Worm (Caenorhabditis elegans) whole organism, L4 larva: ENCODE results near the gene sor-1.
A peak's percentile ranks its signal among the peaks of the same experiment; 100 is the strongest.

Experiments
- F10B5.3 ChIP-seq: sonication (generic microtip); optimal IDR thresholded peaks from 2 replicates; lab custom pipeline; 2016; ENCODE audit warnings: mild to moderate bottlenecking, missing genetic modification characterization, missing compliant biosample characterization
- F49E8.2 ChIP-seq: sonication (generic microtip); optimal IDR thresholded peaks from 2 replicates; lab custom pipeline; 2016; ENCODE audit warnings: missing compliant biosample characterization, mild to moderate bottlenecking, missing genetic modification characterization, borderline replicate concordance
- T20F7.1 ChIP-seq: fragments of 200-800 bp; sonication (Bioruptor generic); optimal IDR thresholded peaks from 2 replicates; lab custom pipeline; 2018; ENCODE audit warnings: mild to moderate bottlenecking, missing genetic modification characterization, missing compliant biosample characterization
- T26A8.4 ChIP-seq: fragments of 200-800 bp; sonication (Bioruptor generic); IDR thresholded peaks from 2 replicates; pipeline ENCODE4 v1.3.6; 2022; ENCODE audit warnings: missing genetic modification characterization, missing compliant biosample characterization
- Y105C5A.15 ChIP-seq: fragments of 200-800 bp; sonication (Bioruptor generic); IDR thresholded peaks from 2 replicates; pipeline ENCODE4 v1.3.6; 2022; ENCODE audit warnings: missing genetic modification characterization, missing compliant biosample characterization
- ZK337.2 ChIP-seq: fragments of 200-800 bp; sonication (Bioruptor generic); IDR thresholded peaks from 2 replicates; pipeline ENCODE4 v1.3.6; 2022; ENCODE audit warnings: missing genetic modification reagents, missing genetic modification characterization, missing compliant biosample characterization
- aha-1 ChIP-seq: fragments of 150-350 bp; peaks from one replicate; lab custom pipeline; 2014; ENCODE audit warnings: missing biosample characterization, missing genetic modification characterization
- attf-4 ChIP-seq: sonication (generic microtip); optimal IDR thresholded peaks from 3 replicates; lab custom pipeline; 2017; ENCODE audit warnings: missing biosample characterization, missing genetic modification characterization
- ceh-28 ChIP-seq: fragments of 150-350 bp; optimal IDR thresholded peaks from 2 replicates; lab custom pipeline; 2014; ENCODE audit warnings: missing biosample characterization, missing genetic modification reagents, missing genetic modification characterization
- ceh-82 ChIP-seq: sonication (generic microtip); optimal IDR thresholded peaks from 2 replicates; lab custom pipeline; 2017; ENCODE audit warnings: missing biosample characterization, missing genetic modification characterization
- ces-1 ChIP-seq: fragments of 150-350 bp; sonication (generic microtip); optimal IDR thresholded peaks from 4 replicates; lab custom pipeline; 2014; ENCODE audit warnings: missing biosample characterization, missing genetic modification reagents, missing genetic modification characterization
- cey-2 ChIP-seq: sonication (generic microtip); optimal IDR thresholded peaks from 3 replicates; lab custom pipeline; 2017; ENCODE audit warnings: missing genetic modification characterization, mild to moderate bottlenecking, missing compliant biosample characterization, antibody characterized with exemption, borderline replicate concordance; ENCODE audit not compliant: insufficient read depth
- dmd-6 ChIP-seq: fragments of 200-800 bp; sonication (Bioruptor generic); IDR thresholded peaks from 2 replicates; pipeline ENCODE4 v1.3.6; 2022; ENCODE audit warnings: missing genetic modification reagents, missing genetic modification characterization, missing compliant biosample characterization
- fkh-10 ChIP-seq: fragments of 150-350 bp; optimal IDR thresholded peaks from 2 replicates; lab custom pipeline; 2014; ENCODE audit warnings: missing biosample characterization, missing genetic modification reagents, missing genetic modification characterization
- gei-8 ChIP-seq: fragments of 200-800 bp; sonication (Bioruptor generic); optimal IDR thresholded peaks from 2 replicates; lab custom pipeline; 2018; ENCODE audit warnings: mild to moderate bottlenecking, missing genetic modification characterization, missing compliant biosample characterization
- hlh-30 ChIP-seq: sonication (generic microtip); optimal IDR thresholded peaks from 2 replicates; lab custom pipeline; 2017; ENCODE audit warnings: antibody characterized with exemption, mild to moderate bottlenecking, missing genetic modification characterization, missing compliant biosample characterization; ENCODE audit not compliant: insufficient read depth
- lin-1 ChIP-seq: fragments of 200-800 bp; sonication (Bioruptor generic); IDR thresholded peaks from 2 replicates; pipeline ENCODE4 v1.3.6; 2022; ENCODE audit warnings: missing genetic modification reagents, missing genetic modification characterization, missing compliant biosample characterization
- lin-13 ChIP-seq: fragments of 150-350 bp; optimal IDR thresholded peaks from 2 replicates; lab custom pipeline; 2014; ENCODE audit warnings: missing biosample characterization, missing genetic modification reagents, missing genetic modification characterization
- lin-29 ChIP-seq: fragments of 200-800 bp; sonication (Bioruptor generic); IDR thresholded peaks from 2 replicates; pipeline ENCODE4 v1.3.6; 2022; ENCODE audit warnings: missing genetic modification reagents, missing genetic modification characterization, missing compliant biosample characterization
- lsy-2 ChIP-seq, 2 experiments: fragments of 150-350 bp in 1 of 2; sonication (generic microtip) in 1 of 2; optimal IDR thresholded peaks; 2 replicates each; lab custom pipeline; 2014 to 2017; ENCODE audit warnings: missing biosample characterization in 2 of 2, missing genetic modification characterization in 2 of 2
- madf-5 ChIP-seq, 2 experiments: fragments of 200-800 bp; sonication (Bioruptor generic); IDR thresholded peaks; 2 replicates each; pipeline ENCODE4 v1.3.6; 2022; ENCODE audit warnings: missing compliant biosample characterization in 2 of 2, missing genetic modification characterization in 2 of 2
- madf-9 ChIP-seq: fragments of 200-800 bp; sonication (Bioruptor generic); conservative IDR thresholded peaks from 2 replicates; pipeline ENCODE4 v1.3.6; 2022; ENCODE audit warnings: missing genetic modification reagents, missing genetic modification characterization, missing compliant biosample characterization
- mdl-1 ChIP-seq, 2 experiments: fragments of 150-350 bp in 1 of 2; sonication (generic microtip) in 1 of 2; optimal IDR thresholded peaks; 2 replicates each; lab custom pipeline; 2014 to 2017; ENCODE audit warnings: missing biosample characterization in 2 of 2, missing genetic modification characterization in 2 of 2
- mes-2 ChIP-seq: sonication (generic microtip); optimal IDR thresholded peaks from 2 replicates; lab custom pipeline; 2016; ENCODE audit warnings: missing genotype, mild to moderate bottlenecking, missing genetic modification characterization, missing compliant biosample characterization; ENCODE audit not compliant: poor library complexity, severe bottlenecking
- mxl-2 ChIP-seq: fragments of 200-800 bp; sonication (Bioruptor generic); conservative IDR thresholded peaks from 2 replicates; pipeline ENCODE4 v1.3.6; 2022; ENCODE audit warnings: missing genetic modification reagents, missing genetic modification characterization, missing compliant biosample characterization
- mxl-3 ChIP-seq: fragments of 200-800 bp; sonication (Bioruptor generic); optimal IDR thresholded peaks from 2 replicates; lab custom pipeline; 2018; ENCODE audit warnings: mild to moderate bottlenecking, missing genetic modification characterization, missing compliant biosample characterization
- nhr-237 ChIP-seq: sonication (generic microtip); optimal IDR thresholded peaks from 2 replicates; lab custom pipeline; 2017; ENCODE audit warnings: missing biosample characterization, missing genetic modification characterization
- nhr-28 ChIP-seq: fragments of 150-350 bp; optimal IDR thresholded peaks from 2 replicates; lab custom pipeline; 2014; ENCODE audit warnings: missing biosample characterization, missing genetic modification characterization
- nhr-41 ChIP-seq: fragments of 200-800 bp; sonication (Bioruptor generic); IDR thresholded peaks from 2 replicates; pipeline ENCODE4 v1.3.6; 2022; ENCODE audit warnings: missing genetic modification reagents, missing genetic modification characterization, missing compliant biosample characterization
- nhr-42 ChIP-seq: fragments of 200-800 bp; sonication (Bioruptor generic); IDR thresholded peaks from 2 replicates; pipeline ENCODE4 v1.3.6; 2022; ENCODE audit warnings: missing genetic modification characterization, missing compliant biosample characterization
- nhr-48 ChIP-seq: sonication (generic microtip); optimal IDR thresholded peaks from 2 replicates; lab custom pipeline; 2016; ENCODE audit warnings: mild to moderate bottlenecking, missing genetic modification characterization, missing compliant biosample characterization
- nhr-76 ChIP-seq: fragments of 150-350 bp; optimal IDR thresholded peaks from 2 replicates; lab custom pipeline; 2014; ENCODE audit warnings: missing biosample characterization, missing genetic modification characterization
- nhr-77 ChIP-seq: fragments of 150-350 bp; optimal IDR thresholded peaks from 2 replicates; lab custom pipeline; 2014; ENCODE audit warnings: missing biosample characterization, missing genetic modification characterization
- pha-4 ChIP-seq, 2 experiments: fragments of 150-350 bp in 1 of 2; fragments of 200-800 bp in 1 of 2; sonication (Bioruptor generic) in 1 of 2; IDR thresholded peaks in 1 of 2; optimal IDR thresholded peaks in 1 of 2; 2 replicates each; pipeline versions ENCODE4 v1.3.6 to Lab custom; 2014 to 2022; ENCODE audit warnings: missing genetic modification characterization in 2 of 2, missing genetic modification reagents in 2 of 2, missing biosample characterization in 1 of 2, missing compliant biosample characterization in 1 of 2
- pqm-1 ChIP-seq: sonication (generic microtip); optimal IDR thresholded peaks from 2 replicates; lab custom pipeline; 2017; ENCODE audit warnings: missing biosample characterization, missing genetic modification characterization
- rbr-2 ChIP-seq: sonication (generic microtip); optimal IDR thresholded peaks from 2 replicates; lab custom pipeline; 2016; ENCODE audit warnings: missing genotype, missing genetic modification characterization, missing compliant biosample characterization
- sdz-12 ChIP-seq: fragments of 200-800 bp; sonication (Bioruptor generic); optimal IDR thresholded peaks from 2 replicates; lab custom pipeline; 2018; ENCODE audit warnings: mild to moderate bottlenecking, missing genetic modification characterization, missing compliant biosample characterization
- spr-1 ChIP-seq: sonication (generic microtip); optimal IDR thresholded peaks from 2 replicates; lab custom pipeline; 2016; ENCODE audit warnings: mild to moderate bottlenecking, missing genetic modification characterization, missing compliant biosample characterization
- tag-97 ChIP-seq: fragments of 200-800 bp; sonication (Bioruptor generic); IDR thresholded peaks from 2 replicates; pipeline ENCODE4 v1.3.6; 2022; ENCODE audit warnings: missing genetic modification characterization, missing compliant biosample characterization
- unc-130 ChIP-seq: sonication (generic microtip); optimal IDR thresholded peaks from 2 replicates; lab custom pipeline; 2016; ENCODE audit warnings: missing genetic modification reagents, missing genetic modification characterization, missing compliant biosample characterization
- unc-62 ChIP-seq, 3 experiments: fragments of 150-350 bp in 1 of 3; sonication (generic microtip); optimal IDR thresholded peaks in 2 of 3; peaks in 1 of 3; 1 replicate in 1 of 3; 2 replicates in 2 of 3; lab custom pipeline; 2014 to 2017; ENCODE audit warnings: missing biosample characterization in 3 of 3, missing genetic modification characterization in 3 of 3, missing genetic modification reagents in 3 of 3, missing genotype in 1 of 3
- zfp-2 ChIP-seq: sonication (generic microtip); optimal IDR thresholded peaks from 2 replicates; lab custom pipeline; 2016; ENCODE audit warnings: mild to moderate bottlenecking, missing genetic modification characterization, missing compliant biosample characterization
- ztf-11 ChIP-seq: fragments of 150-350 bp; optimal IDR thresholded peaks from 2 replicates; lab custom pipeline; 2014; ENCODE audit warnings: missing biosample characterization, missing genetic modification characterization

Gene sor-1

ce11 chrIII:8389539-8389938 is 28.4 kb upstream of the sor-1 start, which contains the start of gene ZK353.4:
ZK353.4 (minus strand) TSS chrIII:8389639.
- TF ChIP-seq lin-29 (no peak), nhr-41 (GFP tag; lab: Robert Waterston, UW) (no peak), mxl-2 (GFP tag; lab: Robert Waterston, UW) (no peak), dmd-6 (GFP tag; lab: Robert Waterston, UW) (no peak), zfp-2 (no peak)

- TF ChIP-seq rbr-2 (tag; lab: Kevin White, UChicago), result no peak
- peak; percentile 14; the same call in 1 of the 2 replicates for TF ChIP-seq dmd-6 (GFP tag; lab: Robert Waterston, UW)
- no peak for TF ChIP-seq nhr-48 (tag; lab: Kevin White, UChicago)
- TF ChIP-seq mxl-3 (GFP tag; lab: Kevin White, UChicago), result no peak
- TF ChIP-seq spr-1 (tag; lab: Kevin White, UChicago), result no peak
- no peak for TF ChIP-seq gei-8 (GFP tag; lab: Kevin White, UChicago)
- no peak for TF ChIP-seq nhr-42
- TF ChIP-seq tag-97, result no peak
- no peak for TF ChIP-seq Y105C5A.15 (GFP tag; lab: Robert Waterston, UW)
- TF ChIP-seq ztf-11 (tag; lab: Kevin White, UChicago), result no peak
- no peak for TF ChIP-seq T26A8.4
- TF ChIP-seq nhr-237 (tag; lab: Kevin White, UChicago), result no peak
- TF ChIP-seq pqm-1 (tag; lab: Kevin White, UChicago), result no peak
- peak in 1 of 2 experiments; percentile 28 for TF ChIP-seq mdl-1 (tag; optimal IDR thresholded peaks at IDR 0.05; lab: Kevin White, UChicago)
- no peak for TF ChIP-seq unc-130 (GFP tag; lab: Kevin White, UChicago)
- TF ChIP-seq ceh-28 (tag; lab: Kevin White, UChicago), result no peak
- TF ChIP-seq hlh-30 (tag; lab: Kevin White, UChicago), result peak; percentile 85
- TF ChIP-seq lin-1, result no peak
- no peak for TF ChIP-seq F10B5.3 (tag; lab: Kevin White, UChicago)
- TF ChIP-seq mxl-2 (GFP tag; lab: Robert Waterston, UW), result no peak
- no peak for TF ChIP-seq ceh-82 (tag; lab: Kevin White, UChicago)
- TF ChIP-seq nhr-28 (tag; lab: Kevin White, UChicago), result no peak
- TF ChIP-seq ces-1 (GFP tag; lab: Kevin White, UChicago), result no peak
- TF ChIP-seq lsy-2 (tag; optimal IDR thresholded peaks at IDR 0.05; lab: Kevin White, UChicago), result peak; percentile 33 to 56
- TF ChIP-seq T20F7.1 (GFP tag; lab: Kevin White, UChicago), result no peak
- TF ChIP-seq madf-9 (GFP tag; lab: Robert Waterston, UW), result no peak
- no peak for TF ChIP-seq aha-1 (tag; lab: Kevin White, UChicago)
- TF ChIP-seq lin-13 (GFP tag; lab: Kevin White, UChicago), result no peak
- no peak for TF ChIP-seq attf-4 (tag; lab: Kevin White, UChicago)
- TF ChIP-seq cey-2 (tag; lab: Kevin White, UChicago), result no peak
- TF ChIP-seq pha-4 (GFP tag; IDR thresholded peaks at IDR 0.05; lab: Robert Waterston, UW), result no peak
- no peak for TF ChIP-seq pha-4 (tag; optimal IDR thresholded peaks at IDR 0.05; lab: Kevin White, UChicago)
- TF ChIP-seq unc-62 (GFP tag; optimal IDR thresholded peaks at IDR 0.05 in 1 of 2; lab: Kevin White, UChicago), result peak in 1 of 2 experiments; percentile 4
- no peak for TF ChIP-seq unc-62 (tag; optimal IDR thresholded peaks at IDR 0.05; lab: Kevin White, UChicago)
- TF ChIP-seq fkh-10, result peak; percentile 27
- no peak for TF ChIP-seq nhr-77
- no peak for TF ChIP-seq mes-2
- TF ChIP-seq madf-5 (GFP tag; IDR thresholded peaks at IDR 0.05; lab: Robert Waterston, UW), result no peak
- TF ChIP-seq ZK337.2, result no peak
- TF ChIP-seq nhr-76 (tag; lab: Kevin White, UChicago), result no peak
- TF ChIP-seq sdz-12 (GFP tag; lab: Kevin White, UChicago), result no peak
- TF ChIP-seq F49E8.2 (tag; lab: Kevin White, UChicago), result no peak
Measured at ce11 chrIII:8392307-8392706, 25.7 kb upstream of the sor-1 start.
